Fruit fly (Drosophila melanogaster) whole organism: ENCODE results near the gene CG13086.

Experiments used
- EcR ChIP-seq, 2 experiments: fragments of >200 bp; optimal IDR thresholded peaks; 2 replicates each; lab custom pipeline; 2017; ENCODE audit warnings: missing biosample characterization in 2 of 2, missing genetic modification characterization in 2 of 2, missing genetic modification reagents in 2 of 2
- pan ChIP-seq: fragments of >200 bp; optimal IDR thresholded peaks from 2 replicates; lab custom pipeline; 2017
- psq ChIP-seq: fragments of >200 bp; optimal IDR thresholded peaks from 2 replicates; lab custom pipeline; 2017
- usp ChIP-seq: fragments of >200 bp; optimal IDR thresholded peaks from 2 replicates; lab custom pipeline; 2017; ENCODE audit warnings: missing biosample characterization, missing genetic modification characterization, mixed read lengths

DNA sequence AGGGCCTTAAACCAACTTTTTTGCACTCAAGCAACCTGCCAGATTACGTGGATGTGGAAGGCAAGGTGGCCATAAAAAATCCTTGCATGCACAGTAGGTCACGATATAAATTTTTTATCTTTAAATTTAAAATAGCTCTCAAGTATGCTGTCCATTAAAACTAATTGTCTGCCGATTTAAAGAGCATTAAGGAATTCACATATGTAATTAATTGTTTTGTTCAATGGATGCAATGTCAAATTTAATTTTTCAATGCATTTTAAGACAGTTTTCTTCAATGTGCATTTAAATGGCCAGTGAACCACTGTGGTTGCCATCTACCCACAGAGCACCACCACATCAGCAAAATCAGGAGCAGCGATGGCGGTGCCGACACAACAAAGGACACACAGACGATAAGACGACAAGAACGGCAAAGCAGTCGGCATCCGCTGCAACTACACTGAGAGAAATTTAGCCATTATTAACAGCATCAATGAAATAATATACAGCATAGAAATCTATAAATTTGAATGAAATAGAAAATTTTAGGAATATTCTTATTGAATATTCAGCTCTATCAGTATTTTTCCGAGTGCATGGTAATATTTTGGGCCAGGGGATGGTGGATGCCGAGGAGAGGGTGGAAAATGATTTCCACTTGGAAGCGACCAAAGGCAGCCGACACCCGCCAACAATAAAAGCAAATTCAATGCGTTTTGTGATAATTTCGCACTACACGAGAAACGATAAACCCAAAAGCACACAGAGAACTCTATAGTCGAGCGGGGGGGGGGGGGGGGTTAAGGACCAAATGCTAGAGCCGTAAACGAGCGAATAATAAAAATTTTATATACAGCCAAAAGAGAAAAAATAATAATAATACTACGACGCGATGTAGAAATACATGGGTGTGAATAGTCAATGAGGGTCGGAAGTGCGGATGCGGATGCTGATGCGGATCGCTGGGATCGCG is 13.2 kb downstream of the CG13086 start:
- TF ChIP-seq psq (lab: Kevin White, UChicago) (no peak), EcR (GFP tag; optimal IDR thresholded peaks at IDR 0.05; lab: Kevin White, UChicago) (no peak), pan (no peak), usp (GFP tag; lab: Kevin White, UChicago) (no peak)
